Worm (Caenorhabditis elegans) whole organism, L1 larva: Measurements from ENCODE around the gene R52.6.

Source experiments
- C16A3.4 ChIP-seq: fragments of 150-350 bp; optimal IDR thresholded peaks from 2 replicates; lab custom pipeline; 2014; ENCODE audit warnings: missing biosample characterization, missing genetic modification characterization
- F16B12.6 ChIP-seq: fragments of 150-350 bp; optimal IDR thresholded peaks from 2 replicates; lab custom pipeline; 2014; ENCODE audit warnings: missing biosample characterization, missing genetic modification characterization
- alr-1 ChIP-seq: fragments of 200-800 bp; sonication (Bioruptor generic); optimal IDR thresholded peaks from 2 replicates; lab custom pipeline; 2018; ENCODE audit warnings: borderline replicate concordance, mild to moderate bottlenecking, missing genetic modification characterization, missing compliant biosample characterization
- aly-2 ChIP-seq: fragments of 150-350 bp; optimal IDR thresholded peaks from 2 replicates; lab custom pipeline; 2014; ENCODE audit warnings: missing biosample characterization, missing genetic modification characterization
- pax-3 ChIP-seq: fragments of 200-800 bp; sonication (Bioruptor generic); optimal IDR thresholded peaks from 2 replicates; lab custom pipeline; 2018; ENCODE audit warnings: mild to moderate bottlenecking, missing genetic modification characterization, moderate library complexity, missing compliant biosample characterization
- pqm-1 ChIP-seq: sonication (generic microtip); optimal IDR thresholded peaks from 3 replicates; lab custom pipeline; 2017; ENCODE audit warnings: missing biosample characterization, missing genetic modification characterization
- skn-1 ChIP-seq: fragments of 150-350 bp; optimal IDR thresholded peaks from 2 replicates; lab custom pipeline; 2014; ENCODE audit warnings: missing biosample characterization, missing genetic modification characterization
- snpc-4 ChIP-seq: fragments of 150-350 bp; optimal IDR thresholded peaks from 2 replicates; lab custom pipeline; 2014; ENCODE audit warnings: missing biosample characterization, missing genetic modification characterization
- snu-23 ChIP-seq: sonication (generic microtip); optimal IDR thresholded peaks from 2 replicates; lab custom pipeline; 2016; ENCODE audit warnings: missing genetic modification characterization, missing compliant biosample characterization
- sptf-1 ChIP-seq: fragments of 150-350 bp; optimal IDR thresholded peaks from 2 replicates; lab custom pipeline; 2014; ENCODE audit warnings: missing biosample characterization, missing genetic modification characterization

ce11 chrII:2080425-2080824 lies 32.4 kb downstream of the R52.6 start, which contains the start of gene F07E5.9:
- TF ChIP-seq C16A3.4 (tag; lab: Kevin White, UChicago) (no peak), pax-3 (tag; lab: Kevin White, UChicago) (no peak), alr-1 (tag; lab: Kevin White, UChicago) (no peak), sptf-1 (tag; lab: Kevin White, UChicago) (no peak), aly-2 (tag; lab: Kevin White, UChicago) (no peak), snpc-4 (tag; lab: Kevin White, UChicago) (no peak), snu-23 (GFP tag; lab: Kevin White, UChicago) (no peak), pqm-1 (tag; lab: Kevin White, UChicago) (no peak), skn-1 (tag; lab: Kevin White, UChicago) (no peak), F16B12.6 (no peak)
